Fruit fly (Drosophila melanogaster) whole organism, embryonic: ENCODE measurements around the gene Nct.

Source experiments
- Bdp1 ChIP-seq: fragments of 200-800 bp; sonication (Bioruptor generic); optimal IDR thresholded peaks from 3 replicates; lab custom pipeline; 2016; ENCODE audit warnings: missing biosample characterization, missing genetic modification characterization
- Bgb ChIP-seq: fragments of 200-800 bp; sonication (Bioruptor generic); IDR thresholded peaks from 2 replicates; pipeline ENCODE4 v1.3.6; 2022; ENCODE audit warnings: missing biosample characterization, missing genetic modification characterization; ENCODE audit not compliant: partially characterized antibody
- CG10462 ChIP-seq: fragments of 200-800 bp; sonication (Bioruptor generic); optimal IDR thresholded peaks from 2 replicates; lab custom pipeline; 2016; ENCODE audit warnings: missing biosample characterization, missing genetic modification characterization
- CG12155 ChIP-seq: fragments of 200-800 bp; sonication (Bioruptor generic); optimal IDR thresholded peaks from 3 replicates; lab custom pipeline; 2016; ENCODE audit warnings: missing biosample characterization, missing genetic modification characterization
- CG12659 ChIP-seq: fragments of 200-800 bp; sonication (Bioruptor generic); optimal IDR thresholded peaks from 3 replicates; lab custom pipeline; 2017; ENCODE audit warnings: mild to moderate bottlenecking, missing biosample characterization, missing genetic modification reagents, missing genetic modification characterization
- CG13287 ChIP-seq: fragments of 200-800 bp; sonication (Bioruptor generic); IDR thresholded peaks from 2 replicates; pipeline ENCODE4 v1.3.6; 2022; ENCODE audit warnings: missing biosample characterization, missing genetic modification characterization; ENCODE audit not compliant: partially characterized antibody
- CG14014 ChIP-seq: fragments of 200-800 bp; sonication (Bioruptor generic); IDR thresholded peaks from 2 replicates; pipeline ENCODE4 v1.3.6; 2022; ENCODE audit warnings: missing biosample characterization, missing genetic modification characterization
- CG15514 ChIP-seq: fragments of 200-800 bp; sonication (Bioruptor generic); optimal IDR thresholded peaks from 3 replicates; lab custom pipeline; 2017; ENCODE audit warnings: missing biosample characterization, missing genetic modification characterization, mild to moderate bottlenecking, moderate library complexity, missing genetic modification reagents
- CG15601 ChIP-seq: fragments of 200-800 bp; sonication (Bioruptor generic); optimal IDR thresholded peaks from 3 replicates; lab custom pipeline; 2019; ENCODE audit warnings: missing biosample characterization, mild to moderate bottlenecking, missing genetic modification characterization, moderate library complexity
- CG18599 ChIP-seq: fragments of 200-800 bp; sonication (Bioruptor generic); optimal IDR thresholded peaks from 3 replicates; lab custom pipeline; 2017; ENCODE audit warnings: missing biosample characterization, missing genetic modification characterization, mild to moderate bottlenecking, moderate library complexity, missing genetic modification reagents
- CG2116 ChIP-seq: fragments of 200-800 bp; sonication (Bioruptor generic); optimal IDR thresholded peaks from 3 replicates; lab custom pipeline; 2018; ENCODE audit warnings: missing biosample characterization, mild to moderate bottlenecking, missing genetic modification characterization
- CG2712 ChIP-seq: fragments of 200-800 bp; optimal IDR thresholded peaks from 3 replicates; lab custom pipeline; 2019; ENCODE audit warnings: missing biosample characterization, mild to moderate bottlenecking, missing genetic modification characterization, moderate library complexity
- CG3281 ChIP-seq: fragments of 200-800 bp; sonication (Bioruptor generic); optimal IDR thresholded peaks from 3 replicates; lab custom pipeline; 2017; ENCODE audit warnings: missing biosample characterization, mild to moderate bottlenecking, missing genetic modification characterization
- CG33557 ChIP-seq: fragments of 200-800 bp; sonication (Bioruptor generic); optimal IDR thresholded peaks from 2 replicates; lab custom pipeline; 2019; ENCODE audit warnings: missing biosample characterization, mild to moderate bottlenecking, missing genetic modification characterization, moderate library complexity
- CG42726 ChIP-seq: fragments of 200-800 bp; sonication (Bioruptor generic); IDR thresholded peaks from 2 replicates; pipeline ENCODE4 v1.3.6; 2022; ENCODE audit warnings: missing biosample characterization, missing genetic modification characterization; ENCODE audit not compliant: partially characterized antibody
- CHES-1-like ChIP-seq: fragments of 200-800 bp; sonication (Bioruptor generic); optimal IDR thresholded peaks from 2 replicates; lab custom pipeline; 2016; ENCODE audit warnings: missing biosample characterization, missing genetic modification characterization
- Dbx ChIP-seq: fragments of 200-800 bp; sonication (Bioruptor generic); IDR thresholded peaks from 3 replicates; pipeline ENCODE4 v1.3.6; 2022; ENCODE audit warnings: missing biosample characterization, missing genetic modification characterization
- E2f2 ChIP-seq: fragments of 200-800 bp; sonication (Bioruptor generic); IDR thresholded peaks from 2 replicates; pipeline ENCODE4 v1.3.6; 2022; ENCODE audit warnings: missing biosample characterization, missing genetic modification characterization
- Ets65A ChIP-seq: fragments of 200-800 bp; sonication (Bioruptor generic); peaks from one replicate; lab custom pipeline; 2016; ENCODE audit warnings: missing biosample characterization, missing genetic modification characterization
- HmgZ ChIP-seq: fragments of 200-800 bp; sonication (Bioruptor generic); optimal IDR thresholded peaks from 2 replicates; lab custom pipeline; 2018; ENCODE audit warnings: missing biosample characterization, mild to moderate bottlenecking, missing genetic modification characterization
- MESR4 ChIP-seq: fragments of 200-800 bp; sonication (Bioruptor generic); optimal IDR thresholded peaks from 2 replicates; lab custom pipeline; 2018; ENCODE audit warnings: missing biosample characterization, mild to moderate bottlenecking, missing genetic modification characterization, moderate library complexity
- Opbp ChIP-seq: fragments of 200-800 bp; sonication (Bioruptor generic); IDR thresholded peaks from 3 replicates; pipeline ENCODE4 v1.3.6; 2022; ENCODE audit warnings: missing biosample characterization, missing genetic modification characterization; ENCODE audit not compliant: partially characterized antibody
- Tbp ChIP-seq: fragments of >200 bp; optimal IDR thresholded peaks from 2 replicates; lab custom pipeline; 2018; ENCODE audit warnings: missing biosample characterization, missing genetic modification characterization
- YL-1 ChIP-seq: fragments of 200-800 bp; sonication (Bioruptor generic); optimal IDR thresholded peaks from 3 replicates; lab custom pipeline; 2017; ENCODE audit warnings: missing biosample characterization, mild to moderate bottlenecking, missing genetic modification characterization
- ac ChIP-seq: fragments of 200-800 bp; sonication (Bioruptor generic); optimal IDR thresholded peaks from 3 replicates; lab custom pipeline; 2017; ENCODE audit warnings: missing biosample characterization, mild to moderate bottlenecking, missing genetic modification characterization
- bcd ChIP-seq: fragments of 200-800 bp; sonication (Bioruptor generic); optimal IDR thresholded peaks from 2 replicates; lab custom pipeline; 2017; ENCODE audit warnings: missing biosample characterization, mild to moderate bottlenecking, missing genetic modification characterization
- chm ChIP-seq: fragments of 200-800 bp; sonication (Bioruptor generic); IDR thresholded peaks from 2 replicates; pipeline ENCODE4 v1.3.6; 2022; ENCODE audit warnings: missing biosample characterization, missing genetic modification characterization
- ci ChIP-seq: fragments of 200-800 bp; sonication (Bioruptor generic); IDR thresholded peaks from 3 replicates; pipeline ENCODE4 v1.3.6; 2022; ENCODE audit warnings: missing biosample characterization, missing genetic modification characterization
- crp ChIP-seq, 2 experiments: fragments of 200-800 bp; sonication (Bioruptor generic); optimal IDR thresholded peaks; 2 replicates in 1 of 2; 3 replicates in 1 of 2; lab custom pipeline; 2017; ENCODE audit warnings: missing biosample characterization in 2 of 2, missing genetic modification characterization in 2 of 2, mild to moderate bottlenecking in 1 of 2, moderate library complexity in 1 of 2
- dm ChIP-seq: fragments of 200-800 bp; sonication (Bioruptor generic); optimal IDR thresholded peaks from 3 replicates; lab custom pipeline; 2016; ENCODE audit warnings: missing biosample characterization, missing genetic modification characterization
- emc ChIP-seq: fragments of 200-800 bp; sonication (Bioruptor generic); optimal IDR thresholded peaks from 2 replicates; lab custom pipeline; 2016; ENCODE audit warnings: missing biosample characterization, missing genetic modification characterization
- esg ChIP-seq: fragments of 200-800 bp; sonication (Bioruptor generic); conservative IDR thresholded peaks from 2 replicates; pipeline ENCODE4 v1.3.6; 2022; ENCODE audit warnings: missing biosample characterization, missing genetic modification characterization
- insv ChIP-seq, 2 experiments: fragments of 200-800 bp; sonication (Bioruptor generic); optimal IDR thresholded peaks; 3 replicates each; lab custom pipeline; 2016 to 2018; ENCODE audit warnings: missing biosample characterization in 2 of 2, missing genetic modification characterization in 2 of 2
- lola ChIP-seq, 3 experiments: fragments of >200 bp in 2 of 3; fragments of 200-800 bp in 1 of 3; sonication (Bioruptor generic) in 1 of 3; optimal IDR thresholded peaks; 2 replicates each; lab custom pipeline; 2017 to 2019; ENCODE audit warnings: missing biosample characterization in 3 of 3, missing genetic modification characterization in 3 of 3, mild to moderate bottlenecking in 1 of 3, moderate library complexity in 1 of 3
- mam ChIP-seq: fragments of 200-800 bp; sonication (Bioruptor generic); optimal IDR thresholded peaks from 3 replicates; lab custom pipeline; 2016; ENCODE audit warnings: missing biosample characterization, missing genetic modification characterization
- mirr ChIP-seq: fragments of 200-800 bp; sonication (Bioruptor generic); optimal IDR thresholded peaks from 3 replicates; lab custom pipeline; 2018; ENCODE audit warnings: missing biosample characterization, mild to moderate bottlenecking, missing genetic modification characterization
- nom ChIP-seq: fragments of 200-800 bp; sonication (Bioruptor generic); optimal IDR thresholded peaks from 2 replicates; lab custom pipeline; 2017; ENCODE audit warnings: missing biosample characterization, missing genetic modification characterization, mild to moderate bottlenecking, moderate library complexity, missing genetic modification reagents
- org-1 ChIP-seq: fragments of 200-800 bp; sonication (Bioruptor generic); optimal IDR thresholded peaks from 2 replicates; lab custom pipeline; 2017; ENCODE audit warnings: missing biosample characterization, missing genetic modification characterization
- pita ChIP-seq: fragments of 200-800 bp; sonication (Bioruptor generic); optimal IDR thresholded peaks from 2 replicates; lab custom pipeline; 2017; ENCODE audit warnings: missing biosample characterization, mild to moderate bottlenecking, missing genetic modification characterization
- prd ChIP-seq, 3 experiments: fragments of >200 bp in 2 of 3; fragments of 200-800 bp in 1 of 3; sonication (Bioruptor generic) in 1 of 3; optimal IDR thresholded peaks in 2 of 3; IDR thresholded peaks in 1 of 3; 2 replicates in 2 of 3; 3 replicates in 1 of 3; pipeline versions ENCODE4 v1.3.6 to Lab custom; 2017 to 2022; ENCODE audit warnings: missing biosample characterization in 1 of 3, missing genetic modification characterization in 1 of 3
- repo ChIP-seq: fragments of 200-800 bp; sonication (Bioruptor generic); optimal IDR thresholded peaks from 2 replicates; lab custom pipeline; 2016; ENCODE audit warnings: missing biosample characterization, missing genetic modification characterization
- slbo ChIP-seq: fragments of 200-800 bp; sonication (Bioruptor generic); IDR thresholded peaks from 2 replicates; pipeline ENCODE4 v1.3.6; 2022; ENCODE audit warnings: missing biosample characterization, missing genetic modification characterization
- sr ChIP-seq: fragments of 200-800 bp; sonication (Bioruptor generic); IDR thresholded peaks from 3 replicates; pipeline ENCODE4 v1.3.6; 2022; ENCODE audit warnings: missing biosample characterization, missing genetic modification characterization
- tna ChIP-seq: fragments of 200-800 bp; sonication (Bioruptor generic); IDR thresholded peaks from 2 replicates; pipeline ENCODE4 v1.3.6; 2022; ENCODE audit warnings: missing biosample characterization, missing genetic modification characterization; ENCODE audit not compliant: partially characterized antibody
- trem ChIP-seq: fragments of 200-800 bp; optimal IDR thresholded peaks from 3 replicates; lab custom pipeline; 2019; ENCODE audit warnings: missing biosample characterization, mild to moderate bottlenecking, missing genetic modification characterization, moderate library complexity
- wdn ChIP-seq: fragments of 200-800 bp; sonication (Bioruptor generic); IDR thresholded peaks from 2 replicates; pipeline ENCODE4 v1.3.6; 2022; ENCODE audit warnings: missing biosample characterization, missing genetic modification characterization
- wek ChIP-seq: fragments of 200-800 bp; sonication (Bioruptor generic); optimal IDR thresholded peaks from 3 replicates; lab custom pipeline; 2018; ENCODE audit warnings: missing biosample characterization, mild to moderate bottlenecking, missing genetic modification characterization, moderate library complexity

Nct gene

dm6 chr3R:24870389-24871048, 19.1 kb downstream of the Nct start, which contains the start of gene CycB3 (continued):
- peak; percentile 8 for TF ChIP-seq CG33557 (GFP tag; lab: Kevin White, UChicago)
- peak; percentile 6 for TF ChIP-seq CG12155 (GFP tag; lab: Kevin White, UChicago)
- TF ChIP-seq ci (GFP tag; lab: Robert Waterston, UW): peak; percentile 67; the same call in 1 of the 3 replicates
- peak in 1 of 2 experiments; percentile 58 for TF ChIP-seq insv (GFP tag; optimal IDR thresholded peaks at IDR 0.05; lab: Kevin White, UChicago)
- 0 out of 2 replicates have a peak, but pooled peaks have one; percentile 6 for TF ChIP-seq CG42726 (GFP tag; lab: Robert Waterston, UW)
- TF ChIP-seq nom: peak; percentile 16
- peak; percentile 44; the same call in 1 of the 2 replicates for TF ChIP-seq chm
- peak; percentile 64 for TF ChIP-seq MESR4
- TF ChIP-seq prd (optimal IDR thresholded peaks at IDR 0.05; lab: Kevin White, UChicago): no peak
- 0 out of 3 replicates have a peak, but pooled peaks have one; percentile 13 for TF ChIP-seq prd (GFP tag; IDR thresholded peaks at IDR 0.05; lab: Robert Waterston, UW)
- TF ChIP-seq Bdp1: peak; percentile 31
- TF ChIP-seq mirr (GFP tag; lab: Kevin White, UChicago): peak; percentile 22
- TF ChIP-seq ac (GFP tag; lab: Kevin White, UChicago): peak; percentile 35
- no peak for TF ChIP-seq mam (GFP tag; lab: Kevin White, UChicago)
- peak; percentile 25 for TF ChIP-seq repo (GFP tag; lab: Kevin White, UChicago)
- no peak for TF ChIP-seq esg (GFP tag; lab: Robert Waterston, UW)
- no peak for TF ChIP-seq pita
- peak; percentile 58 for TF ChIP-seq YL-1 (GFP tag; lab: Kevin White, UChicago)
- TF ChIP-seq slbo (GFP tag; lab: Robert Waterston, UW): no peak
- TF ChIP-seq org-1: no peak
- TF ChIP-seq sr (GFP tag; lab: Robert Waterston, UW): peak; percentile 48; the same call in 1 of the 3 replicates
- TF ChIP-seq CG10462: no peak
- TF ChIP-seq CG14014: 0 out of 2 replicates have a peak, but pooled peaks have one; percentile 31
- peak; percentile 71 for TF ChIP-seq HmgZ (tag; lab: Kevin White, UChicago)
- TF ChIP-seq dm (GFP tag; lab: Kevin White, UChicago): peak; percentile 53
- peak in 1 of 2 experiments; percentile 64 for TF ChIP-seq crp (GFP tag; optimal IDR thresholded peaks at IDR 0.05; lab: Kevin White, UChicago)
- peak; percentile 41 for TF ChIP-seq CG3281
- TF ChIP-seq E2f2 (GFP tag; lab: Robert Waterston, UW): peak; percentile 100
- TF ChIP-seq emc (GFP tag; lab: Kevin White, UChicago): no peak
- TF ChIP-seq trem (tag; lab: Kevin White, UChicago): peak; percentile 79
- peak; percentile 34 for TF ChIP-seq bcd (GFP tag; lab: Kevin White, UChicago)
- peak; percentile 51 for TF ChIP-seq CG12659 (GFP tag; lab: Kevin White, UChicago)
- peak; percentile 56; the same call in 1 of the 2 replicates for TF ChIP-seq Bgb
- peak; percentile 36 for TF ChIP-seq CG2712 (tag; lab: Kevin White, UChicago)
- 0 out of 3 replicates have a peak, but pooled peaks have one; percentile 13 for TF ChIP-seq Dbx (GFP tag; lab: Robert Waterston, UW)
- TF ChIP-seq wek: peak; percentile 100
- peak; percentile 4 for TF ChIP-seq CG15601 (tag; lab: Kevin White, UChicago)
- TF ChIP-seq CHES-1-like: peak; percentile 39
- TF ChIP-seq Ets65A (GFP tag; lab: Kevin White, UChicago): peak; percentile 9
- peak; percentile 81 for TF ChIP-seq CG15514 (GFP tag; lab: Kevin White, UChicago)
- TF ChIP-seq Tbp (GFP tag; lab: Kevin White, UChicago): peak; percentile 17
- no peak for TF ChIP-seq CG18599
- TF ChIP-seq Opbp: peak; percentile 56; the same call in 2 of the 3 replicates
- no peak for TF ChIP-seq wdn (GFP tag; lab: Robert Waterston, UW)
- peak; percentile 99 for TF ChIP-seq CG2116
- TF ChIP-seq lola (GFP tag; optimal IDR thresholded peaks at IDR 0.05; lab: Kevin White, UChicago): no peak
- peak; percentile 49 for TF ChIP-seq CG13287 (GFP tag; lab: Robert Waterston, UW)
- 0 out of 2 replicates have a peak, but pooled peaks have one; percentile 30 for TF ChIP-seq tna (GFP tag; lab: Robert Waterston, UW)
